Worm (Caenorhabditis elegans) whole organism, L1 larva: ENCODE data around the gene jkk-1.

Experiments
- egl-27 ChIP-seq, 2 experiments: fragments of 150-350 bp in 1 of 2; sonication (generic microtip); optimal IDR thresholded peaks; 3 replicates each; lab custom pipeline; 2017 to 2018; ENCODE audit warnings: missing biosample characterization in 2 of 2, missing genetic modification characterization in 2 of 2, missing genetic modification reagents in 2 of 2
- nhr-77 ChIP-seq: fragments of 150-350 bp; optimal IDR thresholded peaks from 2 replicates; lab custom pipeline; 2014; ENCODE audit warnings: missing biosample characterization, missing genetic modification characterization
- tbx-2 ChIP-seq: sonication (generic microtip); optimal IDR thresholded peaks from 2 replicates; lab custom pipeline; 2016; ENCODE audit warnings: missing genetic modification characterization, missing compliant biosample characterization
- ztf-11 ChIP-seq, 2 experiments: sonication (generic microtip); optimal IDR thresholded peaks; 2 replicates each; lab custom pipeline; 2016 to 2017; ENCODE audit warnings: missing genetic modification characterization in 2 of 2, missing biosample characterization in 1 of 2, missing compliant biosample characterization in 1 of 2

ce11 chrX:5368220-5368619, at the start of gene jkk-1:
- TF ChIP-seq egl-27 (tag; optimal IDR thresholded peaks at IDR 0.05; lab: Kevin White, UChicago) (no peak), ztf-11 (tag; optimal IDR thresholded peaks at IDR 0.05; lab: Kevin White, UChicago) (no peak), tbx-2 (tag; lab: Kevin White, UChicago) (no peak), nhr-77 (no peak)
